Fruit fly (Drosophila melanogaster): ENCODE results near the gene RpL7-like.

The RpL7-like gene

DNA sequence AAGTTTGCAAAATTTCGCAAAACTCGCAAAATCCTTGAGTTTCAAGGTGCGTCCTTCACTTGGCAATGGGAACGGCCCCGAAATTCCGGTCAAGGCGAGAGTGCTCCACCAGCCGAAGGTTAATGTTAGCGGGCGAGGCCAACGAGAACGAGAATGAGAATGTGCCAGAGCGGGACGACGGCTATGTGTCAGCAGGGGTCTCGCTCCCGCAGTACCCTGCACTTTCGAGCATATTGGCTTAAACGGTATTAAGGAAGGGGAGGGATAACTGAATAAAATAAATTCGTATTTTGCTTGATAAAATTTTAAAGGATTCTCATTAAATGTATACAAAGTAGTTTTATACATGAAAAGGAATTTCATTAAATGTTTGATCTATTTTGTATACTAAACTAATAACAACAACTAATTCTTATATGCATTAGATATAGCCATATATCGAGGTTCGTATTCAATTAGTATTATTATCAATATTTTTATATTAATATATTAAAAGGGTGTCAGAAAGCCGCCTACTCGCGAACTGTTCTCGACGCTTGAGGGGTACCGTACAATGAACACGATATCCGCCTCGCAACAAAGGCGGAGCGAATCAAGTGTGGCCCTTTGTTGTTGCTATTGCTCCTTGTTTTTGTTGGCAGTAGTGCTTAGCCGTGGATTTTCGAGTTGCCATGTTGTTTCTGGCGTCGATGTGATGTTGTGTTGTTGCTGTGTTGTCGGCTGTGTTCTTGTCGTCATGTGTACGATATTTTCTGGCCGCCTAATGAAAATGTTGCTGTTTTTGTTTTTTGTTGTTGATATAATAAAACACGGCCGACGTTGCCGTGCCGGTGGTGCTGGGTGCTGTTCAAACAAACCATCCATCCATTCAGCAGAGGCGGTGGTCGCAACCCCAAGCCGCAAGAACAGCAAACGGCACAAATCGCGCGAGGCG is 49.5 kb upstream of the RpL7-like start (continued):
- TF ChIP-seq CG17361 (GFP tag; IDR thresholded peaks at IDR 0.05) = no peak
- TF ChIP-seq CG31441 (GFP tag; IDR thresholded peaks at IDR 0.05) = no peak
- no peak for TF ChIP-seq CG2129 (GFP tag; IDR thresholded peaks at IDR 0.05; ENCODE audit: partially characterized antibody)
- TF ChIP-seq salm (tag; optimal IDR thresholded peaks at IDR 0.05) = peak; percentile 89
- peak; percentile 87 for TF ChIP-seq Nf-YC (tag; optimal IDR thresholded peaks at IDR 0.05)
- TF ChIP-seq psq (GFP tag; optimal IDR thresholded peaks at IDR 0.05) = peak; percentile 74
- TF ChIP-seq sob (GFP tag; IDR thresholded peaks at IDR 0.05) = no peak
- peak; percentile 94 for TF ChIP-seq CG8388 (GFP tag; optimal IDR thresholded peaks at IDR 0.05)
- peak; percentile 97 for TF ChIP-seq Oli (tag; optimal IDR thresholded peaks at IDR 0.05)
- peak; percentile 73 for TF ChIP-seq lbe (GFP tag; optimal IDR thresholded peaks at IDR 0.05)
- peak; percentile 62 for TF ChIP-seq pum (GFP tag; optimal IDR thresholded peaks at IDR 0.05)
- TF ChIP-seq Lim3 (GFP tag; IDR thresholded peaks at IDR 0.05) = no peak
- TF ChIP-seq tx (GFP tag; optimal IDR thresholded peaks at IDR 0.05) = peak; percentile 55
- no peak for TF ChIP-seq E2f2 (GFP tag; IDR thresholded peaks at IDR 0.05)
- TF ChIP-seq knrl (GFP tag; IDR thresholded peaks at IDR 0.05; ENCODE audit: partially characterized antibody) = no peak
- no peak for TF ChIP-seq Awh (GFP tag; IDR thresholded peaks at IDR 0.05)
- peak; percentile 86 for TF ChIP-seq Fer2 (tag; optimal IDR thresholded peaks at IDR 0.05)
- peak; percentile 80 for TF ChIP-seq CG17568 (GFP tag; optimal IDR thresholded peaks at IDR 0.05)
- TF ChIP-seq CG34376 (GFP tag; optimal IDR thresholded peaks at IDR 0.05) = no peak
- TF ChIP-seq dati (GFP tag; IDR thresholded peaks at IDR 0.05) = no peak
- TF ChIP-seq schlank (tag; optimal IDR thresholded peaks at IDR 0.05) = peak; percentile 6
- TF ChIP-seq H2.0 (GFP tag; IDR thresholded peaks at IDR 0.05) = no peak
- no peak for TF ChIP-seq CG1024 (GFP tag; IDR thresholded peaks at IDR 0.05)
- TF ChIP-seq ftz-f1 (GFP tag; optimal IDR thresholded peaks at IDR 0.05) = peak; percentile 100
- TF ChIP-seq nau (GFP tag; optimal IDR thresholded peaks at IDR 0.05) = peak; percentile 50
- no peak for TF ChIP-seq BEAF-32 (GFP tag; optimal IDR thresholded peaks at IDR 0.05)
- peak; percentile 56 for TF ChIP-seq CG7987 (GFP tag; optimal IDR thresholded peaks at IDR 0.05)
- TF ChIP-seq Dbx (GFP tag; IDR thresholded peaks at IDR 0.05) = no peak
- no peak for TF ChIP-seq gro (GFP tag; optimal IDR thresholded peaks at IDR 0.05)
- peak; percentile 96 for TF ChIP-seq CG15269 (tag; optimal IDR thresholded peaks at IDR 0.05)
- TF ChIP-seq CG9797 (GFP tag; optimal IDR thresholded peaks at IDR 0.05) = peak; percentile 20
- peak; percentile 60 for TF ChIP-seq vfl (GFP tag; optimal IDR thresholded peaks at IDR 0.05)
- peak; percentile 90 for TF ChIP-seq Max (GFP tag; optimal IDR thresholded peaks at IDR 0.05)
- TF ChIP-seq HHEX (GFP tag; optimal IDR thresholded peaks at IDR 0.05) = peak; percentile 93
- TF ChIP-seq CG1529 (GFP tag; optimal IDR thresholded peaks at IDR 0.05) = peak; percentile 86
- peak; percentile 91 for TF ChIP-seq CG4820 (GFP tag; optimal IDR thresholded peaks at IDR 0.05)
- TF ChIP-seq MTF-1 (GFP tag; optimal IDR thresholded peaks at IDR 0.05; ENCODE audit: borderline replicate concordance) = peak; percentile 55
- no peak for TF ChIP-seq hkb (optimal IDR thresholded peaks at IDR 0.05)
- TF ChIP-seq hkb (GFP tag; IDR thresholded peaks at IDR 0.05) = no peak
- peak; percentile 81 for TF ChIP-seq nom (GFP tag; optimal IDR thresholded peaks at IDR 0.05)
- TF ChIP-seq CG11247 (GFP tag; IDR thresholded peaks at IDR 0.05) = no peak
- TF ChIP-seq Ssrp (tag; optimal IDR thresholded peaks at IDR 0.05) = peak; percentile 96
- TF ChIP-seq CG18476 (GFP tag; optimal IDR thresholded peaks at IDR 0.05) = peak; percentile 81
- peak; percentile 90 for TF ChIP-seq CG15011 (GFP tag; optimal IDR thresholded peaks at IDR 0.05)
- peak; percentile 79 for TF ChIP-seq CG31388 (GFP tag; optimal IDR thresholded peaks at IDR 0.05)
- TF ChIP-seq CG18262 (tag; optimal IDR thresholded peaks at IDR 0.05) = peak; percentile 99
- peak; percentile 96 for TF ChIP-seq CG3281 (GFP tag; optimal IDR thresholded peaks at IDR 0.05)
- no peak for TF ChIP-seq lov (optimal IDR thresholded peaks at IDR 0.05)
- TF ChIP-seq lov (GFP tag; IDR thresholded peaks at IDR 0.05) = no peak

Measured in whole organism, embryonic.